Fruit fly (Drosophila melanogaster): ENCODE data around the gene CG43915.

DNA sequence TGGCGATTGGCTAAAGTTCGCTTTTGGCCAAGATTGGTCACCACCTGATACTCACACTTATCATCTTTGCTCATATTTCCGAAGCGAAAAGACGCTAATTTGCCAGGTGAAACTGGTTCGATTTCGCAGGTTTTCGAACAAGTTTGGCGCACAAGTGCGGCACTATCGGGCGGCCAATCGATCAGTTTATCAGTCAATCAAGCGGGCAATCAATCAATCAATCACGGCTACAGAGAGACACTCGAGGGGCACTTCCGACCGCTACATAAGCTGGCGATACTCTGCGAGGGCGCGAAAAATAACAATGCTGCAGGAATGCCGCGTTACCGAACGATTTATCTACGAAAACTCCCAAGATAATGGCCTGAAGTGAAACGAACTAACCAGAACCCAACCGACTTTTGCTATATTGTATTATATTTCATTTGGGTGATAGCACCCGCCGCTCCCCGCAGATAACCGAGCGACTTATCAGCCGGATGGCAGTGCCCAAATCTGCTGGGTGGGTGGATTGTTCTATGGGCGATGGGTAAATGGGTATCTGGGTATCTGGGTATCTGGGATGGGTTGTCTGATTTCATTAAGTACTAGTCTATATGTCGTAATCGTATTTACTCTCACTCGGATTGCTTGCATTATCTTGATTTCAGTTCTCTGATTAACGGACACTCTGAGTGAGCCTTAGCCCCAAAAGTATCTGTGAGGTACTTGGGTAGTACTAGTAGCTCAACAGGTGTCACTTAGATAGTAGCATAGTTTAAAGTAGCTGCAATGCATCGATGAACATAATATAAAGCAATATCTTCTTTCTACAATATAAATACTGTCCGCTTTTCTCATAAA, 43.5 kb upstream of the CG43915 start:
- TF ChIP-seq CTCF (optimal IDR thresholded peaks at IDR 0.05) (no peak), CG8478 (optimal IDR thresholded peaks at IDR 0.05) (no peak)

Measured in S2 (cell line).